Fruit fly (Drosophila melanogaster) whole organism, embryonic: ENCODE measurements around the gene slow.

Source experiments
- Asciz ChIP-seq: fragments of 200-800 bp; sonication (Bioruptor generic); optimal IDR thresholded peaks from 2 replicates; lab custom pipeline; 2017; ENCODE audit warnings: missing biosample characterization, mild to moderate bottlenecking, missing genetic modification characterization, missing genetic modification reagents
- Atf6 ChIP-seq: fragments of 200-800 bp; sonication (Bioruptor generic); IDR thresholded peaks from 2 replicates; pipeline ENCODE4 v1.3.6; 2022; ENCODE audit warnings: missing biosample characterization, missing genetic modification characterization
- Awh ChIP-seq: fragments of 200-800 bp; sonication (Bioruptor generic); IDR thresholded peaks from 2 replicates; pipeline ENCODE4, ENCODE4 v1.3.6; 2022; ENCODE audit warnings: missing biosample characterization, missing genetic modification characterization
- CG10654 ChIP-seq: fragments of 200-800 bp; sonication (Bioruptor generic); optimal IDR thresholded peaks from 2 replicates; lab custom pipeline; 2016; ENCODE audit warnings: missing biosample characterization, missing genetic modification characterization
- CG11247 ChIP-seq: fragments of 200-800 bp; sonication (Bioruptor generic); IDR thresholded peaks from 2 replicates; pipeline ENCODE4 v1.3.6; 2022; ENCODE audit warnings: missing biosample characterization, missing genetic modification characterization
- CG11504 ChIP-seq: fragments of 200-800 bp; sonication (Bioruptor generic); optimal IDR thresholded peaks from 3 replicates; lab custom pipeline; 2019; ENCODE audit warnings: missing biosample characterization, mild to moderate bottlenecking, missing genetic modification characterization, moderate library complexity
- CG13296 ChIP-seq: fragments of 200-800 bp; sonication (Bioruptor generic); optimal IDR thresholded peaks from 3 replicates; lab custom pipeline; 2018; ENCODE audit warnings: missing biosample characterization, mild to moderate bottlenecking, missing genetic modification characterization
- CG14667 ChIP-seq: fragments of 200-800 bp; sonication (Bioruptor generic); IDR thresholded peaks from 2 replicates; pipeline ENCODE4 v1.3.6; 2022; ENCODE audit warnings: missing biosample characterization, missing genetic modification characterization
- CG14710 ChIP-seq: fragments of 200-800 bp; sonication (Bioruptor generic); optimal IDR thresholded peaks from 3 replicates; lab custom pipeline; 2019; ENCODE audit warnings: missing biosample characterization, mild to moderate bottlenecking, missing genetic modification characterization, moderate library complexity
- CG15073 ChIP-seq: fragments of 200-800 bp; sonication (Bioruptor generic); optimal IDR thresholded peaks from 2 replicates; lab custom pipeline; 2016; ENCODE audit warnings: missing biosample characterization, missing genetic modification characterization
- CG16813 ChIP-seq: fragments of 200-800 bp; sonication (Bioruptor generic); IDR thresholded peaks from 3 replicates; pipeline ENCODE4 v1.3.6; 2022; ENCODE audit warnings: missing biosample characterization, missing genetic modification characterization; ENCODE audit not compliant: partially characterized antibody
- CG17385 ChIP-seq: fragments of 200-800 bp; sonication (Bioruptor generic); optimal IDR thresholded peaks from 3 replicates; lab custom pipeline; 2018; ENCODE audit warnings: missing biosample characterization, mild to moderate bottlenecking, missing genetic modification characterization
- CG2199 ChIP-seq: fragments of 200-800 bp; sonication (Bioruptor generic); IDR thresholded peaks from 3 replicates; pipeline ENCODE4 v1.3.6; 2022; ENCODE audit warnings: missing biosample characterization, missing genetic modification characterization
- CG3065 ChIP-seq: fragments of 200-800 bp; sonication (Bioruptor generic); optimal IDR thresholded peaks from 2 replicates; lab custom pipeline; 2016; ENCODE audit warnings: missing biosample characterization, missing genetic modification characterization
- CG31441 ChIP-seq: fragments of 200-800 bp; sonication (Bioruptor generic); IDR thresholded peaks from 2 replicates; pipeline ENCODE4 v1.3.6; 2022; ENCODE audit warnings: missing biosample characterization, missing genetic modification characterization
- CG3726 ChIP-seq: fragments of 200-800 bp; sonication (Bioruptor generic); IDR thresholded peaks from 3 replicates; pipeline ENCODE4, ENCODE4 v1.3.6; 2022; ENCODE audit warnings: missing biosample characterization, missing genetic modification characterization
- CG6654 ChIP-seq: fragments of 200-800 bp; sonication (Bioruptor generic); optimal IDR thresholded peaks from 2 replicates; lab custom pipeline; 2017; ENCODE audit warnings: missing biosample characterization, mild to moderate bottlenecking, missing genetic modification characterization
- CG7745 ChIP-seq: fragments of 200-800 bp; sonication (Bioruptor generic); optimal IDR thresholded peaks from 2 replicates; lab custom pipeline; 2018; ENCODE audit warnings: missing biosample characterization, mild to moderate bottlenecking, missing genetic modification characterization, moderate library complexity
- CTCF ChIP-seq: fragments of 200-800 bp; sonication (Bioruptor generic); optimal IDR thresholded peaks from 2 replicates; lab custom pipeline; 2017; ENCODE audit warnings: missing biosample characterization, mild to moderate bottlenecking, missing genetic modification characterization, moderate library complexity
- Doc2 ChIP-seq: fragments of 200-800 bp; sonication (Bioruptor generic); IDR thresholded peaks from 2 replicates; pipeline ENCODE4 v1.3.6; 2022; ENCODE audit warnings: missing biosample characterization, missing genetic modification characterization
- Fer1 ChIP-seq: fragments of 200-800 bp; sonication (Bioruptor generic); optimal IDR thresholded peaks from 2 replicates; lab custom pipeline; 2017; ENCODE audit warnings: missing biosample characterization, mild to moderate bottlenecking, missing genetic modification characterization
- Kr ChIP-seq: fragments of 200-800 bp; sonication (Bioruptor generic); optimal IDR thresholded peaks from 2 replicates; lab custom pipeline; 2017; ENCODE audit warnings: missing biosample characterization, mild to moderate bottlenecking, missing genetic modification characterization
- Lhr ChIP-seq: fragments of 200-800 bp; sonication (Bioruptor generic); optimal IDR thresholded peaks from 3 replicates; lab custom pipeline; 2017; ENCODE audit warnings: mild to moderate bottlenecking, missing biosample characterization, missing genetic modification reagents, missing genetic modification characterization
- MBD-R2 ChIP-seq: fragments of 200-800 bp; sonication (Bioruptor generic); IDR thresholded peaks from 2 replicates; pipeline ENCODE4 v1.3.6; 2022; ENCODE audit warnings: missing biosample characterization, missing genetic modification characterization
- NC2β ChIP-seq: fragments of 200-800 bp; sonication (Bioruptor generic); optimal IDR thresholded peaks from 2 replicates; lab custom pipeline; 2016; ENCODE audit warnings: missing biosample characterization, missing genetic modification characterization
- Opbp ChIP-seq: fragments of 200-800 bp; sonication (Bioruptor generic); IDR thresholded peaks from 3 replicates; pipeline ENCODE4 v1.3.6; 2022; ENCODE audit warnings: missing biosample characterization, missing genetic modification characterization; ENCODE audit not compliant: partially characterized antibody
- Pdp1 ChIP-seq, 2 experiments: fragments of 200-800 bp; sonication (Bioruptor generic); optimal IDR thresholded peaks; 3 replicates each; lab custom pipeline; 2016; ENCODE audit warnings: missing biosample characterization in 2 of 2, missing genetic modification characterization in 2 of 2, mild to moderate bottlenecking in 1 of 2, moderate library complexity in 1 of 2
- Six4 ChIP-seq: fragments of 200-800 bp; sonication (Bioruptor generic); optimal IDR thresholded peaks from 2 replicates; lab custom pipeline; 2016; ENCODE audit warnings: missing biosample characterization, missing genetic modification characterization
- ap ChIP-seq: fragments of 200-800 bp; sonication (Bioruptor generic); IDR thresholded peaks from 2 replicates; pipeline ENCODE4 v1.3.6; 2022; ENCODE audit warnings: missing biosample characterization, missing genetic modification characterization
- bsh ChIP-seq, 2 experiments: fragments of 200-800 bp; sonication (Bioruptor generic); optimal IDR thresholded peaks; 2 replicates each; lab custom pipeline; 2017 to 2018; ENCODE audit warnings: mild to moderate bottlenecking in 2 of 2, missing biosample characterization in 2 of 2, missing genetic modification characterization in 2 of 2, moderate library complexity in 1 of 2
- cad ChIP-seq: fragments of >200 bp; optimal IDR thresholded peaks from 2 replicates; lab custom pipeline; 2017; ENCODE audit warnings: missing biosample characterization, missing genetic modification characterization
- dmrt11E ChIP-seq: fragments of 200-800 bp; sonication (Bioruptor generic); optimal IDR thresholded peaks from 3 replicates; lab custom pipeline; 2018; ENCODE audit warnings: missing biosample characterization, mild to moderate bottlenecking, missing genetic modification characterization, moderate library complexity
- ems ChIP-seq: fragments of 200-800 bp; sonication (Bioruptor generic); optimal IDR thresholded peaks from 3 replicates; lab custom pipeline; 2016; ENCODE audit warnings: missing biosample characterization, missing genetic modification characterization
- gro ChIP-seq: fragments of 200-800 bp; sonication (Bioruptor generic); optimal IDR thresholded peaks from 2 replicates; lab custom pipeline; 2016; ENCODE audit warnings: missing biosample characterization, missing genetic modification characterization
- gsb ChIP-seq: fragments of 200-800 bp; sonication (Bioruptor generic); IDR thresholded peaks from 2 replicates; pipeline ENCODE4 v1.3.6; 2022; ENCODE audit warnings: missing biosample characterization, missing genetic modification characterization
- ham ChIP-seq: fragments of 200-800 bp; sonication (Bioruptor generic); IDR thresholded peaks from 2 replicates; pipeline ENCODE4 v1.3.6; 2022; ENCODE audit warnings: missing biosample characterization, missing genetic modification characterization
- kay ChIP-seq: fragments of 200-800 bp; sonication (Bioruptor generic); optimal IDR thresholded peaks from 2 replicates; lab custom pipeline; 2016; ENCODE audit warnings: missing biosample characterization, missing genetic modification characterization
- klu ChIP-seq: fragments of 200-800 bp; sonication (Bioruptor generic); IDR thresholded peaks from 2 replicates; pipeline ENCODE4 v1.3.6; 2022; ENCODE audit warnings: missing biosample characterization, missing genetic modification characterization
- mam ChIP-seq: fragments of 200-800 bp; sonication (Bioruptor generic); optimal IDR thresholded peaks from 3 replicates; lab custom pipeline; 2016; ENCODE audit warnings: missing biosample characterization, missing genetic modification characterization
- org-1 ChIP-seq: fragments of 200-800 bp; sonication (Bioruptor generic); optimal IDR thresholded peaks from 2 replicates; lab custom pipeline; 2017; ENCODE audit warnings: missing biosample characterization, missing genetic modification characterization
- pho ChIP-seq: fragments of 200-800 bp; sonication (Bioruptor generic); optimal IDR thresholded peaks from 2 replicates; lab custom pipeline; 2016; ENCODE audit warnings: missing biosample characterization, missing genetic modification characterization
- pita ChIP-seq: fragments of 200-800 bp; sonication (Bioruptor generic); optimal IDR thresholded peaks from 2 replicates; lab custom pipeline; 2017; ENCODE audit warnings: missing biosample characterization, mild to moderate bottlenecking, missing genetic modification characterization
- pros ChIP-seq: fragments of 200-800 bp; sonication (Bioruptor generic); optimal IDR thresholded peaks from 3 replicates; lab custom pipeline; 2019; ENCODE audit warnings: missing biosample characterization, mild to moderate bottlenecking, missing genetic modification characterization, moderate library complexity
- pum ChIP-seq: fragments of 200-800 bp; sonication (Bioruptor generic); optimal IDR thresholded peaks from 2 replicates; lab custom pipeline; 2016; ENCODE audit warnings: missing biosample characterization, missing genetic modification characterization
- sens ChIP-seq: fragments of 200-800 bp; sonication (Bioruptor generic); peaks from one replicate; lab custom pipeline; 2016; ENCODE audit warnings: missing biosample characterization, missing genetic modification characterization
- sim ChIP-seq: fragments of 200-800 bp; sonication (Bioruptor generic); IDR thresholded peaks from 2 replicates; pipeline ENCODE4 v1.3.6; 2022; ENCODE audit warnings: missing biosample characterization, missing genetic modification characterization
- sima ChIP-seq: fragments of 200-800 bp; sonication (Bioruptor generic); optimal IDR thresholded peaks from 2 replicates; lab custom pipeline; 2016; ENCODE audit warnings: missing biosample characterization, missing genetic modification characterization
- trem ChIP-seq: fragments of 200-800 bp; optimal IDR thresholded peaks from 3 replicates; lab custom pipeline; 2019; ENCODE audit warnings: missing biosample characterization, mild to moderate bottlenecking, missing genetic modification characterization, moderate library complexity
- tx ChIP-seq: fragments of 200-800 bp; sonication (Bioruptor generic); optimal IDR thresholded peaks from 2 replicates; lab custom pipeline; 2016; ENCODE audit warnings: missing biosample characterization, missing genetic modification characterization
- usp ChIP-seq: fragments of >200 bp; optimal IDR thresholded peaks from 2 replicates; lab custom pipeline; 2017; ENCODE audit warnings: missing biosample characterization, missing genetic modification characterization
- vnd ChIP-seq: fragments of 200-800 bp; sonication (Bioruptor generic); IDR thresholded peaks from 3 replicates; pipeline ENCODE4 v1.3.6; 2022; ENCODE audit warnings: missing biosample characterization, missing genetic modification characterization; ENCODE audit not compliant: partially characterized antibody
- wdn ChIP-seq: fragments of 200-800 bp; sonication (Bioruptor generic); IDR thresholded peaks from 2 replicates; pipeline ENCODE4 v1.3.6; 2022; ENCODE audit warnings: missing biosample characterization, missing genetic modification characterization

The slow gene

dm6 chr3L:4403180-4403769, 19.0 kb downstream of the slow start, which contains the start of gene Syx17 (continued):
- TF ChIP-seq CG7745 (tag; lab: Kevin White, UChicago), result no peak
- peak; percentile 83 for TF ChIP-seq vnd (GFP tag; lab: Robert Waterston, UW)
- TF ChIP-seq CG14710 (tag; lab: Kevin White, UChicago), result peak; percentile 62
- TF ChIP-seq Kr (GFP tag; lab: Kevin White, UChicago), result no peak
- TF ChIP-seq CG31441, result peak; percentile 72
- peak; percentile 94 for TF ChIP-seq sens (GFP tag; lab: Kevin White, UChicago)
- peak; percentile 63 for TF ChIP-seq ems (GFP tag; lab: Kevin White, UChicago)
- TF ChIP-seq trem (tag; lab: Kevin White, UChicago), result peak; percentile 62
- peak; percentile 48 for TF ChIP-seq Lhr (GFP tag; lab: Kevin White, UChicago)
- no peak for TF ChIP-seq CG3726 (GFP tag; lab: Robert Waterston, UW)
- peak; percentile 91 for TF ChIP-seq CG3065 (GFP tag; lab: Kevin White, UChicago)
- no peak for TF ChIP-seq CG15073 (GFP tag; lab: Kevin White, UChicago)
- TF ChIP-seq CG2199 (GFP tag; lab: Robert Waterston, UW), result peak; percentile 59; the same call in 1 of the 3 replicates
- peak; percentile 55 for TF ChIP-seq Six4 (GFP tag; lab: Kevin White, UChicago)
- no peak for TF ChIP-seq CG6654
- TF ChIP-seq Doc2, result no peak
- TF ChIP-seq Pdp1 (GFP tag; optimal IDR thresholded peaks at IDR 0.05; lab: Kevin White, UChicago), result peak; percentile 50 to 68
- no peak for TF ChIP-seq ap (GFP tag; lab: Robert Waterston, UW)
- peak; percentile 61 for TF ChIP-seq Fer1 (GFP tag; lab: Kevin White, UChicago)
- TF ChIP-seq klu (GFP tag; lab: Robert Waterston, UW), result no peak
- TF ChIP-seq cad, result no peak
- no peak for TF ChIP-seq ham
- TF ChIP-seq NC2β (GFP tag; lab: Kevin White, UChicago), result peak; percentile 65
- TF ChIP-seq CG13296 (GFP tag; lab: Kevin White, UChicago), result no peak
- TF ChIP-seq CG14667 (GFP tag; lab: Robert Waterston, UW), result no peak
- 0 out of 2 replicates have a peak, but pooled peaks have one; percentile 20 for TF ChIP-seq wdn (GFP tag; lab: Robert Waterston, UW)
- TF ChIP-seq sim, result no peak
- TF ChIP-seq org-1, result no peak
- TF ChIP-seq Awh (GFP tag; lab: Robert Waterston, UW), result no peak
- no peak for TF ChIP-seq gsb (GFP tag; lab: Robert Waterston, UW)
- TF ChIP-seq Asciz, result peak; percentile 49
- TF ChIP-seq CG11247, result peak; percentile 55
- peak; percentile 64 for TF ChIP-seq pum (GFP tag; lab: Kevin White, UChicago)
- TF ChIP-seq CG16813 (GFP tag; lab: Robert Waterston, UW), result peak; percentile 90
- no peak for TF ChIP-seq sima (GFP tag; lab: Kevin White, UChicago)
- TF ChIP-seq CG17385 (GFP tag; lab: Kevin White, UChicago), result peak; percentile 18
- peak; percentile 70 for TF ChIP-seq pho
- TF ChIP-seq usp, result no peak
- peak in 1 of 2 experiments; percentile 61 for TF ChIP-seq bsh (GFP tag; optimal IDR thresholded peaks at IDR 0.05; lab: Kevin White, UChicago)
- TF ChIP-seq Atf6 (GFP tag; lab: Robert Waterston, UW), result peak; percentile 56; the same call in 1 of the 2 replicates
- TF ChIP-seq mam, result peak; percentile 78
- peak; percentile 83 for TF ChIP-seq MBD-R2 (GFP tag; lab: Robert Waterston, UW)
- TF ChIP-seq pita (GFP tag; lab: Kevin White, UChicago), result peak; percentile 61
- peak; percentile 49 for TF ChIP-seq CTCF
- peak; percentile 38 for TF ChIP-seq CG10654
- TF ChIP-seq dmrt11E, result peak; percentile 54
- TF ChIP-seq gro (GFP tag; lab: Kevin White, UChicago), result no peak
- peak; percentile 55 for TF ChIP-seq tx (GFP tag; lab: Kevin White, UChicago)
- peak; percentile 64 for TF ChIP-seq CG11504 (tag; lab: Kevin White, UChicago)
- TF ChIP-seq Opbp (GFP tag; lab: Robert Waterston, UW), result peak; percentile 93
- no peak for TF ChIP-seq pros (GFP tag; lab: Kevin White, UChicago)
- peak; percentile 60 for TF ChIP-seq kay (GFP tag; lab: Kevin White, UChicago)
